Worm (Caenorhabditis elegans) whole organism, late embryonic: ENCODE results near the gene C27H5.6.

ENCODE experiments used
- K02D7.2 ChIP-seq: sonication (generic microtip); optimal IDR thresholded peaks from 2 replicates; lab custom pipeline; 2017; ENCODE audit warnings: mild to moderate bottlenecking, missing genetic modification characterization, missing compliant biosample characterization
- dve-1 ChIP-seq: sonication (generic microtip); optimal IDR thresholded peaks from 2 replicates; lab custom pipeline; 2017; ENCODE audit warnings: antibody characterized with exemption, mild to moderate bottlenecking, missing genetic modification characterization, missing compliant biosample characterization
- hlh-6 ChIP-seq: sonication (generic microtip); optimal IDR thresholded peaks from 2 replicates; lab custom pipeline; 2016; ENCODE audit warnings: missing genotype, missing genetic modification characterization, missing compliant biosample characterization
- pat-9 ChIP-seq: fragments of 200-800 bp; sonication (Bioruptor generic); optimal IDR thresholded peaks from 2 replicates; lab custom pipeline; 2018; ENCODE audit warnings: mild to moderate bottlenecking, missing genetic modification characterization, moderate library complexity, missing compliant biosample characterization
- pha-2 ChIP-seq: sonication (generic microtip); optimal IDR thresholded peaks from 2 replicates; lab custom pipeline; 2017; ENCODE audit warnings: mild to moderate bottlenecking, missing genetic modification characterization, missing compliant biosample characterization
- pros-1 ChIP-seq: fragments of 150-350 bp; optimal IDR thresholded peaks from 2 replicates; lab custom pipeline; 2014; ENCODE audit warnings: missing biosample characterization, missing genetic modification reagents, missing genetic modification characterization
- tbx-2 ChIP-seq: sonication (generic microtip); optimal IDR thresholded peaks from 2 replicates; lab custom pipeline; 2016; ENCODE audit warnings: missing genetic modification characterization, missing compliant biosample characterization
- ttx-3 ChIP-seq: sonication (generic microtip); optimal IDR thresholded peaks from 2 replicates; lab custom pipeline; 2016; ENCODE audit warnings: missing genetic modification reagents, missing genetic modification characterization, missing compliant biosample characterization

ce11 chrII:7182630-7183029, 4.4 kb downstream of the C27H5.6 start:
- TF ChIP-seq dve-1 (tag; lab: Kevin White, UChicago) (no peak), pat-9 (no peak), pha-2 (tag; lab: Kevin White, UChicago) (no peak), ttx-3 (tag; lab: Kevin White, UChicago) (no peak), pros-1 (no peak), K02D7.2 (tag; lab: Kevin White, UChicago) (no peak), tbx-2 (tag; lab: Kevin White, UChicago) (peak; percentile 0), hlh-6 (tag; lab: Kevin White, UChicago) (no peak)
